Fruit fly (Drosophila melanogaster) whole organism: ENCODE results near the gene CG4022.

Source experiments
- CG8478 ChIP-seq: fragments of >200 bp; optimal IDR thresholded peaks from 2 replicates; lab custom pipeline; 2018; ENCODE audit warnings: inconsistent platforms
- Dll ChIP-seq: fragments of >200 bp; optimal IDR thresholded peaks from 2 replicates; lab custom pipeline; 2017
- pan ChIP-seq: fragments of >200 bp; optimal IDR thresholded peaks from 2 replicates; lab custom pipeline; 2017
- psq ChIP-seq: fragments of >200 bp; optimal IDR thresholded peaks from 2 replicates; lab custom pipeline; 2017

DNA sequence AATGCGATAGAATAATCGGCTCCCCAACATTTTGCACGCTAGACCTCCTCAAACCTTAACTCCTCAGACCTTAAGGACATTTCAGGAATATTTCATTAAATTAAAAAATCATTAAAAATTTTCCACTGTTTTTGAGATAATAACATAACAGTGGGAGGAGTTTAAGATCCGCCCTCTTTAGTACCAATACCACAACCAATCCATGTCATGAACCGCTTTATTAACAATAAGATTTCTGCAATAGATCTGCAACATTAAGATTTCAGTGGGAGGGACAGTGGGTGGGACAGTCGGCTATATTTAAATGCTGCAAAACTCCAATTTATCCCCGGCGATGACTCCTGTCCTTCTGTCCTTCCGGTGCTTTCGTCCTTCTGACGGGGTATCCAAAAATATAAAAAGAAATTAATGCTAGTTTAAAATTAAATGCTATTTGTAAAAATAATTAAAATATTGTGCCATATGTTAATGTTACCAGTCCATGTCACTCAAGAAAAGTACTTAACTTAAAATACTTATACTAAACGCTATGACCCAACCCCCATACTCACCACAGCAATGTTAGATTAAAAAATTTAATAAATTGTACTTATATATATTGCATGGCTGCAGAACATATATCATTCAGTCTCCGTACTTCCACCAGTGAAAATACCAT is 32.1 kb upstream of the CG4022 start, which contains the start of gene Srg3:
- no peak for TF ChIP-seq psq (lab: Kevin White, UChicago)
- no peak for TF ChIP-seq pan
- no peak for TF ChIP-seq CG8478 (lab: Kevin White, UChicago)
- TF ChIP-seq Dll (lab: Kevin White, UChicago), result no peak
